Worm (Caenorhabditis elegans): ENCODE data around the gene efn-2.

DNA sequence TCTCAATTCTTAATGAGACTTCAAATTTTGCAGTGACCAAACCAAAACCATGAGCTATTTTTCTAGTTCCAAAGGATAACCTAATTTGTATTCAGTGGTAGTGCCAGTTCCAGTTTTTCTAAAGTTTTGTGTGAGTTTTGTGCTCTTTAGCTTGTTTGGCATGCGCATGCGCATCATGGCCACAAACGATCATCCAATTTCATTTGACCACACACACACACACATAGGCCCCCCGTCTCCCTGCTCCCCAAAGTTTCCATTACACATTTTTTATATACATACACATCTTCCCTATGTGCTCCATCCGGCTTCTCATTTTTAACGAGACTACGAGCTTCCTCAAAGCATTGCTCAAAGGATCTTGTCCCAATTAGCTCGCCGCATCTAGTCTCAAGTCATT, 1.7 kb upstream of the efn-2 start:
- no peak for TF ChIP-seq skn-1 (tag; optimal IDR thresholded peaks at IDR 0.05)
- TF ChIP-seq ceh-16 (tag; optimal IDR thresholded peaks at IDR 0.05), result no peak
- TF ChIP-seq nhr-11 (tag; optimal IDR thresholded peaks at IDR 0.05), result no peak
- TF ChIP-seq lsy-12 (tag; optimal IDR thresholded peaks at IDR 0.05), result no peak

Data from whole organism, L3 larva.